Worm (Caenorhabditis elegans) whole organism, early embryonic: ENCODE measurements around the gene set-8.

ENCODE experiments used
- B0310.2 ChIP-seq: sonication (generic microtip); optimal IDR thresholded peaks from 2 replicates; lab custom pipeline; 2016; ENCODE audit warnings: mild to moderate bottlenecking, missing genetic modification characterization, missing compliant biosample characterization
- F13C5.2 ChIP-seq: sonication (generic microtip); optimal IDR thresholded peaks from 2 replicates; lab custom pipeline; 2017; ENCODE audit warnings: mild to moderate bottlenecking, missing genetic modification characterization, inconsistent platforms, missing compliant biosample characterization
- ama-1 ChIP-seq: fragments of 150-350 bp; optimal IDR thresholded peaks from 2 replicates; lab custom pipeline; 2014
- ceh-36 ChIP-seq: sonication (generic microtip); optimal IDR thresholded peaks from 2 replicates; lab custom pipeline; 2016; ENCODE audit warnings: missing genetic modification characterization, inconsistent platforms, missing compliant biosample characterization
- ets-7 ChIP-seq: sonication (generic microtip); optimal IDR thresholded peaks from 2 replicates; lab custom pipeline; 2016; ENCODE audit warnings: missing genotype, missing genetic modification characterization, missing compliant biosample characterization
- flt-1 ChIP-seq: fragments of 200-800 bp; sonication (Bioruptor generic); IDR thresholded peaks from 2 replicates; pipeline ENCODE4 v1.3.6; 2022; ENCODE audit warnings: missing genetic modification characterization, missing compliant biosample characterization
- hnd-1 ChIP-seq: sonication (generic microtip); optimal IDR thresholded peaks from 2 replicates; lab custom pipeline; 2016; ENCODE audit warnings: missing genetic modification characterization, missing compliant biosample characterization
- scrt-1 ChIP-seq: fragments of 200-800 bp; sonication (Bioruptor generic); IDR thresholded peaks from 2 replicates; pipeline ENCODE4 v1.3.6; 2022; ENCODE audit warnings: missing genetic modification characterization, missing compliant biosample characterization

DNA sequence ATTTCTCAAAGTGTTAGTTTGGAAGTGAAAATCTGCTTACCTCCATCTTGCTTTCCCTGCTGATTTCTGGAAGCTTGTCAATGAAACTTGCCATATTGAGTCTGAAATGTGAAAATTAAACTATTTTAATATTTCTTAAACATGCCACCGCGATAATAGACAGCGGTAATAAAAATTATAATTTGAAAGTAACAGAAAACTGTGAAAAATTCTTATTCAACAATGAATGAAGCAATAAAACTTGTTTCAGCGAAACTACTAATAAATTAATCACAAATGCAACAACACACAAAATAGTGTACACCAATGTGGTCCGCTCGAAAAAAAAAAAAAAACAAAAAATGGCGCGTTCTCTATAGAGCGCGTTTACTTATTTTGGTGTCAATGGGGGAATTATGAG is 5.1 kb downstream of the set-8 start, which contains the start of gene F02D10.6:
- TF ChIP-seq B0310.2 (no peak), ets-7 (tag; lab: Kevin White, UChicago) (no peak), ceh-36 (tag; lab: Kevin White, UChicago) (no peak), F13C5.2 (tag; lab: Kevin White, UChicago) (no peak), hnd-1 (tag; lab: Kevin White, UChicago) (no peak), ama-1 (lab: Kevin White, UChicago) (no peak), flt-1 (GFP tag; lab: Robert Waterston, UW) (no peak), scrt-1 (GFP tag; lab: Robert Waterston, UW) (no peak)
